Fruit fly (Drosophila melanogaster): ENCODE results near the gene CG33257.

CG33257 gene

dm6 chr3L:16380770-16381169, 34.6 kb downstream of the CG33257 start (continued):
- TF ChIP-seq fd96Cb (tag; optimal IDR thresholded peaks at IDR 0.05): peak; percentile 56
- TF ChIP-seq NC2β (GFP tag; optimal IDR thresholded peaks at IDR 0.05): peak; percentile 14
- TF ChIP-seq CG3163 (GFP tag; optimal IDR thresholded peaks at IDR 0.05): no peak
- no peak; the same call in 1 of the 2 replicates for TF ChIP-seq lmd (GFP tag; IDR thresholded peaks at IDR 0.05)
- TF ChIP-seq Atf3 (GFP tag; optimal IDR thresholded peaks at IDR 0.05): peak; percentile 41
- TF ChIP-seq CG2678 (tag; optimal IDR thresholded peaks at IDR 0.05): peak; percentile 87
- no peak for TF ChIP-seq luna (GFP tag; optimal IDR thresholded peaks at IDR 0.05)
- TF ChIP-seq Dref (GFP tag; IDR thresholded peaks at IDR 0.05): no peak
- TF ChIP-seq fd102C (GFP tag; optimal IDR thresholded peaks at IDR 0.05): no peak
- TF ChIP-seq crol (GFP tag; IDR thresholded peaks at IDR 0.05): no peak
- peak; percentile 45 for TF ChIP-seq cato (GFP tag; optimal IDR thresholded peaks at IDR 0.05; ENCODE audit: borderline replicate concordance)
- no peak for TF ChIP-seq CG7963 (GFP tag; IDR thresholded peaks at IDR 0.05; ENCODE audit: partially characterized antibody)
- TF ChIP-seq oc (tag; optimal IDR thresholded peaks at IDR 0.05): no peak
- no peak for TF ChIP-seq knrl (GFP tag; IDR thresholded peaks at IDR 0.05; ENCODE audit: partially characterized antibody)
- TF ChIP-seq Adf1 (GFP tag; IDR thresholded peaks at IDR 0.05): no peak; the same call in 1 of the 2 replicates
- no peak for TF ChIP-seq CG12236 (GFP tag; optimal IDR thresholded peaks at IDR 0.05)
- TF ChIP-seq trem (tag; optimal IDR thresholded peaks at IDR 0.05): peak; percentile 42
- no peak for TF ChIP-seq cas (GFP tag; IDR thresholded peaks at IDR 0.05)
- peak; percentile 50 for TF ChIP-seq org-1 (GFP tag; optimal IDR thresholded peaks at IDR 0.05)
- TF ChIP-seq kay (GFP tag; optimal IDR thresholded peaks at IDR 0.05): peak; percentile 25
- peak; percentile 28 for TF ChIP-seq CG6683 (GFP tag; optimal IDR thresholded peaks at IDR 0.05)
- peak; percentile 61 for TF ChIP-seq phol (tag; optimal IDR thresholded peaks at IDR 0.05)
- TF ChIP-seq jigr1 (GFP tag; IDR thresholded peaks at IDR 0.05): no peak
- 0 out of 2 replicates have a peak, but pooled peaks have one; percentile 44 for TF ChIP-seq ttk (GFP tag; IDR thresholded peaks at IDR 0.05)
- TF ChIP-seq Hr39 (optimal IDR thresholded peaks at IDR 0.05): no peak
- TF ChIP-seq Lim3 (GFP tag; IDR thresholded peaks at IDR 0.05): no peak
- TF ChIP-seq bcd (GFP tag; optimal IDR thresholded peaks at IDR 0.05): peak; percentile 34
- TF ChIP-seq lilli (GFP tag; optimal IDR thresholded peaks at IDR 0.05): peak; percentile 76
- TF ChIP-seq CG4404 (GFP tag; IDR thresholded peaks at IDR 0.05): peak; percentile 22; the same call in 1 of the 2 replicates
- peak; percentile 57 for TF ChIP-seq gsb-n (tag; optimal IDR thresholded peaks at IDR 0.05)
- TF ChIP-seq zen2 (GFP tag; IDR thresholded peaks at IDR 0.05; ENCODE audit: partially characterized antibody): no peak
- peak; percentile 53 for TF ChIP-seq Hr3 (GFP tag; optimal IDR thresholded peaks at IDR 0.05)
- no peak for TF ChIP-seq bowl (GFP tag; IDR thresholded peaks at IDR 0.05)
- no peak for TF ChIP-seq Dll (GFP tag; IDR thresholded peaks at IDR 0.05; ENCODE audit: partially characterized antibody)
- peak; percentile 44 for TF ChIP-seq CG15514 (GFP tag; optimal IDR thresholded peaks at IDR 0.05)
- no peak for TF ChIP-seq lov (optimal IDR thresholded peaks at IDR 0.05)
- TF ChIP-seq lov (GFP tag; IDR thresholded peaks at IDR 0.05): no peak
- TF ChIP-seq CG17829 (tag; optimal IDR thresholded peaks at IDR 0.05): peak; percentile 66
- peak; percentile 1 for TF ChIP-seq CG3995 (GFP tag; optimal IDR thresholded peaks at IDR 0.05)
- TF ChIP-seq Opbp (GFP tag; IDR thresholded peaks at IDR 0.05; ENCODE audit: partially characterized antibody): no peak
- no peak for TF ChIP-seq dimm (GFP tag; IDR thresholded peaks at IDR 0.05)
- TF ChIP-seq Usf (GFP tag; optimal IDR thresholded peaks at IDR 0.05): peak; percentile 0
- TF ChIP-seq corto (GFP tag; optimal IDR thresholded peaks at IDR 0.05): no peak
- peak; percentile 63 for TF ChIP-seq pnt (GFP tag; optimal IDR thresholded peaks at IDR 0.05)
- peak; percentile 29; the same call in 1 of the 2 replicates for TF ChIP-seq Poxn (GFP tag; IDR thresholded peaks at IDR 0.05)
- TF ChIP-seq CG12155 (GFP tag; optimal IDR thresholded peaks at IDR 0.05): peak; percentile 55
- TF ChIP-seq CG17802 (tag; optimal IDR thresholded peaks at IDR 0.05): peak; percentile 11
- TF ChIP-seq CG34224 (GFP tag; IDR thresholded peaks at IDR 0.05; ENCODE audit: partially characterized antibody): no peak
- TF ChIP-seq nerfin-1 (tag; optimal IDR thresholded peaks at IDR 0.05): peak; percentile 49
- no peak; the same call in none of the 2 replicates for TF ChIP-seq CG7372 (GFP tag; IDR thresholded peaks at IDR 0.05)
- peak; percentile 21 for TF ChIP-seq disco-r (GFP tag; optimal IDR thresholded peaks at IDR 0.05)
- no peak for TF ChIP-seq ftz-f1 (GFP tag; optimal IDR thresholded peaks at IDR 0.05)
